Worm (Caenorhabditis elegans): ENCODE measurements around the gene plx-2.
A peak's percentile ranks its signal among the peaks of the same experiment; 100 is the strongest.

The plx-2 gene

ce11 chrII:14427714-14428113 is 3.0 kb upstream of the plx-2 start:
- TF ChIP-seq ztf-26 (tag; optimal IDR thresholded peaks at IDR 0.05) (no peak), ceh-58 (GFP tag; IDR thresholded peaks at IDR 0.05) (no peak), tlf-1 (GFP tag; optimal IDR thresholded peaks at IDR 0.05) (no peak), B0261.1 (tag; optimal IDR thresholded peaks at IDR 0.05) (no peak), F22D6.2 (tag; optimal IDR thresholded peaks at IDR 0.05) (no peak)

- TF ChIP-seq hlh-26 (GFP tag; conservative IDR thresholded peaks at IDR 0.05) (no peak), nhr-90 (tag; optimal IDR thresholded peaks at IDR 0.05) (no peak), mxl-1 (tag; optimal IDR thresholded peaks at IDR 0.05) (no peak), egl-44 (GFP tag; IDR thresholded peaks at IDR 0.05) (no peak), attf-6 (GFP tag; IDR thresholded peaks at IDR 0.05) (no peak), die-1 (tag; optimal IDR thresholded peaks at IDR 0.05) (no peak), rcor-1 (GFP tag; IDR thresholded peaks at IDR 0.05) (no peak), mes-4 (tag; optimal IDR thresholded peaks at IDR 0.05) (no peak), fkh-3 (tag; optimal IDR thresholded peaks at IDR 0.05) (no peak), nhr-27 (tag; optimal IDR thresholded peaks at IDR 0.05) (no peak), gei-17 (GFP tag; optimal IDR thresholded peaks at IDR 0.05) (no peak), ekl-4 (GFP tag; IDR thresholded peaks at IDR 0.05) (no peak), Y53G8AR.9 (GFP tag; conservative IDR thresholded peaks at IDR 0.05) (no peak)
These were observed 7.7 kb downstream of the plx-2 start for ce11 chrII:14416988-14417387.

- TF ChIP-seq nhr-80 (tag; optimal IDR thresholded peaks at IDR 0.05) (peak; percentile 69), C17E4.6 (GFP tag; IDR thresholded peaks at IDR 0.05) (no peak)
These were observed 9.3 kb downstream of the plx-2 start for ce11 chrII:14415427-14415826.

ce11 chrII:14413709-14414108 is 11.0 kb downstream of the plx-2 start:
- TF ChIP-seq bed-2 (GFP tag; IDR thresholded peaks at IDR 0.05) (no peak), egl-44 (GFP tag; IDR thresholded peaks at IDR 0.05) (no peak), F52B5.7 (tag; optimal IDR thresholded peaks at IDR 0.05) (no peak), madf-10 (tag; optimal IDR thresholded peaks at IDR 0.05) (no peak), lin-54 (GFP tag; optimal IDR thresholded peaks at IDR 0.05) (no peak), lin-40 (tag; optimal IDR thresholded peaks at IDR 0.05) (no peak), madf-6 (GFP tag; IDR thresholded peaks at IDR 0.05) (peak; percentile 52), xnd-1 (tag; optimal IDR thresholded peaks at IDR 0.05) (peak; percentile 22), F33H1.4 (GFP tag; IDR thresholded peaks at IDR 0.05) (peak; percentile 57), nhr-80 (tag; optimal IDR thresholded peaks at IDR 0.05) (no peak), lsl-1 (GFP tag; optimal IDR thresholded peaks at IDR 0.05) (peak; percentile 70), nfya-1 (tag; optimal IDR thresholded peaks at IDR 0.05; ENCODE audit: borderline replicate concordance, insufficient read depth) (no peak), ceh-27 (GFP tag; optimal IDR thresholded peaks at IDR 0.05) (no peak), F57C9.4 (tag; optimal IDR thresholded peaks at IDR 0.05) (no peak)

ce11 chrII:14413035-14413525 is 11.6 kb downstream of the plx-2 start, which contains the start of gene exl-1:
Gene exl-1, minus strand, starts transcription at chrII:14413475.
- no peak for TF ChIP-seq attf-3 (GFP tag; conservative IDR thresholded peaks at IDR 0.05)
- peak; percentile 7 for TF ChIP-seq efl-1 (GFP tag; optimal IDR thresholded peaks at IDR 0.05)

Data from whole organism, young adult.